Worm (Caenorhabditis elegans): ENCODE measurements around the gene mrps-26.

DNA sequence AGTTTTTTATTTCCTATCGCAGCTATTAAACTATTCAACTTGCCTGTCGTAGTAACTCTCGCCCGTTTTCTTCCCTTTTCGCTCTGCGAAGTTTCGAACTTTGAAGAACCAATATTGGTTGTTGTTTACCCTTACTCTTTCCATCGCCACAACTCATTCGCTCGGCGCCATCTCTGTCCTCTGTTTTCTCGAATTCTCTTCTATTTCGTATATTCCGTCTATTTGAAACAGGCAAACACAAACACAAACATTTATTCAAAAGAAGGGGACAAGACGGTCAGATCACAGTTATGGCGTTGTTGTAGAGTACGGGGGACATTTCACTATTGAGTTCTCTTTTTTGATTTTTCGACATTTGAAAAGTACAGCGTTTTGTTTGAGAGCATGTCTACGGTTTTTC lies 11.6 kb upstream of the mrps-26 start:
- TF ChIP-seq him-1 (tag; optimal IDR thresholded peaks at IDR 0.05) (no peak), W03F9.2 (tag; optimal IDR thresholded peaks at IDR 0.05) (no peak)

Data from whole organism, L4/young adult.